Worm (Caenorhabditis elegans) whole organism, early embryonic: ENCODE measurements around the gene twk-7.

ENCODE experiments used
- aly-1 ChIP-seq: sonication (generic microtip); optimal IDR thresholded peaks from 2 replicates; lab custom pipeline; 2016; ENCODE audit warnings: missing genetic modification characterization, missing compliant biosample characterization
- ama-1 ChIP-seq: fragments of 150-350 bp; optimal IDR thresholded peaks from 2 replicates; lab custom pipeline; 2014
- ceh-13 ChIP-seq: fragments of 200-800 bp; sonication (Bioruptor generic); optimal IDR thresholded peaks from 2 replicates; lab custom pipeline; 2018; ENCODE audit warnings: mild to moderate bottlenecking, missing genetic modification characterization, missing compliant biosample characterization
- ceh-36 ChIP-seq: sonication (generic microtip); optimal IDR thresholded peaks from 2 replicates; lab custom pipeline; 2016; ENCODE audit warnings: missing genetic modification characterization, inconsistent platforms, missing compliant biosample characterization
- ets-7 ChIP-seq: sonication (generic microtip); optimal IDR thresholded peaks from 2 replicates; lab custom pipeline; 2016; ENCODE audit warnings: missing genotype, missing genetic modification characterization, missing compliant biosample characterization
- flt-1 ChIP-seq: fragments of 200-800 bp; sonication (Bioruptor generic); IDR thresholded peaks from 2 replicates; pipeline ENCODE4 v1.3.6; 2022; ENCODE audit warnings: missing genetic modification characterization, missing compliant biosample characterization
- hmbx-1 ChIP-seq: sonication (generic microtip); optimal IDR thresholded peaks from 2 replicates; lab custom pipeline; 2016; ENCODE audit warnings: mild to moderate bottlenecking, missing genetic modification characterization, missing compliant biosample characterization
- hnd-1 ChIP-seq: sonication (generic microtip); optimal IDR thresholded peaks from 2 replicates; lab custom pipeline; 2016; ENCODE audit warnings: missing genetic modification characterization, missing compliant biosample characterization
- pes-1 ChIP-seq: fragments of 200-800 bp; sonication (Bioruptor generic); IDR thresholded peaks from 2 replicates; pipeline ENCODE4 v1.3.6; 2022; ENCODE audit warnings: missing genetic modification reagents, missing genetic modification characterization, missing compliant biosample characterization
- sea-1 ChIP-seq: fragments of 200-800 bp; sonication (Bioruptor generic); conservative IDR thresholded peaks from 2 replicates; pipeline ENCODE4 v1.3.6; 2022; ENCODE audit warnings: missing genetic modification characterization, missing compliant biosample characterization
- tbx-11 ChIP-seq: fragments of 200-800 bp; sonication (Bioruptor generic); IDR thresholded peaks from 2 replicates; pipeline ENCODE4 v1.3.6; 2022; ENCODE audit warnings: missing genetic modification characterization, missing compliant biosample characterization
- tbx-37 ChIP-seq: fragments of 200-800 bp; sonication (Bioruptor generic); conservative IDR thresholded peaks from 2 replicates; pipeline ENCODE4 v1.3.6; 2022; ENCODE audit warnings: missing genetic modification reagents, missing genetic modification characterization, missing compliant biosample characterization
- tra-4 ChIP-seq: sonication (generic microtip); optimal IDR thresholded peaks from 2 replicates; lab custom pipeline; 2017; ENCODE audit warnings: missing genetic modification characterization, missing compliant biosample characterization

DNA sequence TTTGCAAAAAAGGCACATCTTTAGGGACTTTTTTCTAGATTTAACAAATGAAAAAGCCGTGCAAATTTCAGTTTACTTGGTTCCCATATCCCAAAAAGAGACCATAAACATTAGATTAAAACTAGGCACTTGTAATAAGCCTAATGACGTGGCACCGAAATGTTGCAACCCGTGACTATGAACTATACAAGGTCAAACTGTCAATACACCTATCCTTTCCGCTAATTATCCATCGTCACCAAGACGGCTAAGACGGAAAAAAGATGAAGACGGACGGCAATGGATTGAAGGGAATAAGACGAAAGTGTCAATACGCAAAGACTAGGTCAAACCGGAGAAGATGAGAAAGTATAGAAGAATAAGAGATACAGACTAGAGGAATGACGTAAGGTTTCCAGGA is 44.6 kb downstream of the twk-7 start:
- no peak for TF ChIP-seq hnd-1 (tag; lab: Kevin White, UChicago)
- no peak for TF ChIP-seq aly-1
- no peak for TF ChIP-seq ets-7 (tag; lab: Kevin White, UChicago)
- no peak for TF ChIP-seq ama-1
- no peak for TF ChIP-seq sea-1 (GFP tag; lab: Robert Waterston, UW)
- TF ChIP-seq hmbx-1 (tag; lab: Kevin White, UChicago), result no peak
- TF ChIP-seq tbx-37, result no peak
- no peak for TF ChIP-seq tbx-11 (GFP tag; lab: Robert Waterston, UW)
- TF ChIP-seq tra-4, result no peak
- TF ChIP-seq ceh-13 (GFP tag; lab: Kevin White, UChicago), result no peak
- no peak for TF ChIP-seq pes-1 (GFP tag; lab: Robert Waterston, UW)
- no peak for TF ChIP-seq flt-1 (GFP tag; lab: Robert Waterston, UW)
- no peak for TF ChIP-seq ceh-36 (tag; lab: Kevin White, UChicago)
